Worm (Caenorhabditis elegans) whole organism, L1 larva: ENCODE data around the gene K08H2.3.

Experiments
- lsy-2 ChIP-seq, 2 experiments: fragments of 150-350 bp; optimal IDR thresholded peaks; 2 replicates each; lab custom pipeline; 2014; ENCODE audit warnings: missing biosample characterization in 2 of 2, missing genetic modification characterization in 2 of 2
- mdl-1 ChIP-seq, 2 experiments: fragments of 150-350 bp; optimal IDR thresholded peaks; 2 replicates each; lab custom pipeline; 2014 to 2017; ENCODE audit warnings: missing biosample characterization in 2 of 2, missing genetic modification characterization in 2 of 2, inconsistent platforms in 1 of 2
- nhr-237 ChIP-seq: fragments of 150-350 bp; optimal IDR thresholded peaks from 2 replicates; lab custom pipeline; 2014; ENCODE audit warnings: missing biosample characterization, missing genetic modification characterization
- nhr-90 ChIP-seq: sonication (generic microtip); optimal IDR thresholded peaks from 2 replicates; lab custom pipeline; 2016; ENCODE audit warnings: mild to moderate bottlenecking, missing genetic modification characterization, missing compliant biosample characterization; ENCODE audit not compliant: poor library complexity
- skn-1 ChIP-seq: fragments of 150-350 bp; optimal IDR thresholded peaks from 2 replicates; lab custom pipeline; 2014; ENCODE audit warnings: missing biosample characterization, missing genetic modification characterization

DNA sequence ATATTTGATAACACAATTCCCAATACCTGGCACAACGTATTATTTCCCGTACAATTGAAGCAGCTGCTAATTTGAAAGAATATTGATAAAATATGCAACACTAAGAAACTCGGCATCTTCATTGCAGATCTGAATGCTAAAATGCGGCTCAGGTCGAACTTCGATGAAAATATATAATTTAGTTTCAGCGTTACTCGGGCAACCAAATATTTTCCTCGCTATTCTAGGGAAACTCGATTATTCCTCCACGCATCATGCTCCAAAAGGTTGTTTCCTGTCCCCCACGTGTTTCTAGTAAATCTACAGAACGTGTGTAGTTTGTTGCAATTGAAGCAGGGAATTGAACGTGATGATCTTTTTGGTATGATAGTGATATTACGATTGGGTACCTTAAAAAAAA, 11.9 kb downstream of the K08H2.3 start:
- TF ChIP-seq nhr-90 (tag; lab: Kevin White, UChicago) (no peak), nhr-237 (no peak), mdl-1 (tag; optimal IDR thresholded peaks at IDR 0.05; lab: Kevin White, UChicago) (no peak), skn-1 (no peak), lsy-2 (tag; optimal IDR thresholded peaks at IDR 0.05; lab: Kevin White, UChicago) (no peak)
